Worm (Caenorhabditis elegans): ENCODE data around the gene math-15.

DNA sequence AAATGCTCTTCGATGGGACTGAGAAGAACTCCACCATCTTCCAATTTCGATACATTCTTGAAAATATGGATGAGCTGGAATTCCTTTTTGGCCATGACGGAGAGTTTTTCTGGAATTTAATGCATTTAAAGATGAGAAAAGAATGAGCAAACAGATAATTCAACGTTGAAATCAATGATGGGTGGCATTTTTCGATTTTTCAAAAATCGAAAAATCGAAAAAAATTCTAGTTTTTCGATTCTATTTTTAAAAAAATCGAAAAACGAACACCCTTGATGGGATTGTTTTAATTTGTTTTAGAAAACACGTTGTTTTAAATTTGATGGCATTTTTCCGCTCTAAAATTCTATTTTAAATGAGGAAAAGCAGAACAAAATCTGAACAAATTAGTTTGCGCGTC lies 46.6 kb downstream of the math-15 start, which contains the start of gene math-31:
- no peak for TF ChIP-seq T22C8.4 (GFP tag; IDR thresholded peaks at IDR 0.05)
- TF ChIP-seq ref-1 (GFP tag; conservative IDR thresholded peaks at IDR 0.05), result no peak
